Worm (Caenorhabditis elegans): Measurements from ENCODE around the gene C33D9.3.

Gene C33D9.3

ce11 chrIV:8793223-8793622, 515 bp upstream of the C33D9.3 start (continued):
- TF ChIP-seq jun-1 (tag; optimal IDR thresholded peaks at IDR 0.05) = no peak
- TF ChIP-seq nhr-41 (GFP tag; IDR thresholded peaks at IDR 0.05) = no peak
- TF ChIP-seq ZK546.5 (tag; optimal IDR thresholded peaks at IDR 0.05) = no peak
- peak in 1 of 2 experiments; percentile 52 for TF ChIP-seq mdl-1 (tag; optimal IDR thresholded peaks at IDR 0.05)
- no peak for TF ChIP-seq zag-1 (tag; optimal IDR thresholded peaks at IDR 0.05)
- no peak for TF ChIP-seq daf-19 (GFP tag; conservative IDR thresholded peaks at IDR 0.05)
- TF ChIP-seq nhr-48 (tag; optimal IDR thresholded peaks at IDR 0.05) = no peak
- no peak for TF ChIP-seq lin-13 (GFP tag; optimal IDR thresholded peaks at IDR 0.05)
- TF ChIP-seq T20F7.1 (GFP tag; optimal IDR thresholded peaks at IDR 0.05) = no peak
- no peak for TF ChIP-seq fkh-10 (GFP tag; optimal IDR thresholded peaks at IDR 0.05)
- TF ChIP-seq daf-16 (GFP tag; optimal IDR thresholded peaks at IDR 0.05) = no peak
- TF ChIP-seq daf-16 (tag; optimal IDR thresholded peaks at IDR 0.05) = peak; percentile 26
- no peak for TF ChIP-seq saeg-2 (GFP tag; IDR thresholded peaks at IDR 0.05)
- no peak for TF ChIP-seq mxl-2 (GFP tag; conservative IDR thresholded peaks at IDR 0.05)
- no peak for TF ChIP-seq Y105C5A.15 (GFP tag; IDR thresholded peaks at IDR 0.05)
- TF ChIP-seq ctbp-1 (GFP tag; IDR thresholded peaks at IDR 0.05) = no peak
- no peak for TF ChIP-seq egl-27 (tag; optimal IDR thresholded peaks at IDR 0.05)
- TF ChIP-seq ces-1 (GFP tag; optimal IDR thresholded peaks at IDR 0.05) = no peak
- TF ChIP-seq ceh-62 (tag; optimal IDR thresholded peaks at IDR 0.05) = no peak
- TF ChIP-seq dmd-6 (GFP tag; IDR thresholded peaks at IDR 0.05) = peak; percentile 71
- no peak for TF ChIP-seq lin-29 (GFP tag; IDR thresholded peaks at IDR 0.05)
- TF ChIP-seq cey-2 (tag; optimal IDR thresholded peaks at IDR 0.05; ENCODE audit: borderline replicate concordance, insufficient read depth) = no peak
- TF ChIP-seq zfp-3 (GFP tag; conservative IDR thresholded peaks at IDR 0.05) = no peak
- no peak for TF ChIP-seq lin-1 (GFP tag; IDR thresholded peaks at IDR 0.05)
- TF ChIP-seq egl-43 (GFP tag; IDR thresholded peaks at IDR 0.05) = no peak
- TF ChIP-seq mxl-3 (GFP tag; optimal IDR thresholded peaks at IDR 0.05) = peak; percentile 80
- no peak for TF ChIP-seq D1046.2 (GFP tag; IDR thresholded peaks at IDR 0.05)
- no peak for TF ChIP-seq lin-39 (tag; optimal IDR thresholded peaks at IDR 0.05)
- TF ChIP-seq nhr-111 (GFP tag; optimal IDR thresholded peaks at IDR 0.05) = no peak
- TF ChIP-seq nhr-10 (tag; optimal IDR thresholded peaks at IDR 0.05) = no peak

- TF ChIP-seq hlh-11 (tag; optimal IDR thresholded peaks at IDR 0.05) (no peak), skn-1 (tag; optimal IDR thresholded peaks at IDR 0.05) (no peak), nhr-76 (tag; optimal IDR thresholded peaks at IDR 0.05) (no peak), spr-1 (tag; optimal IDR thresholded peaks at IDR 0.05) (no peak), ceh-82 (tag; optimal IDR thresholded peaks at IDR 0.05) (no peak), ceh-62 (tag; optimal IDR thresholded peaks at IDR 0.05) (no peak), madf-5 (GFP tag; IDR thresholded peaks at IDR 0.05) (no peak), nhr-42 (GFP tag; IDR thresholded peaks at IDR 0.05) (no peak), nhr-237 (tag; optimal IDR thresholded peaks at IDR 0.05) (no peak), arid-1 (GFP tag; conservative IDR thresholded peaks at IDR 0.05) (no peak), unc-130 (GFP tag; optimal IDR thresholded peaks at IDR 0.05) (no peak), dve-1 (tag; optimal IDR thresholded peaks at IDR 0.05; ENCODE audit: insufficient read depth) (no peak), F49E8.2 (tag; optimal IDR thresholded peaks at IDR 0.05; ENCODE audit: borderline replicate concordance) (no peak), Y5F2A.4 (GFP tag; optimal IDR thresholded peaks at IDR 0.05) (no peak), T20F7.1 (GFP tag; optimal IDR thresholded peaks at IDR 0.05) (no peak), attf-4 (tag; optimal IDR thresholded peaks at IDR 0.05) (no peak), daf-19 (GFP tag; conservative IDR thresholded peaks at IDR 0.05) (no peak), hif-1 (tag; optimal IDR thresholded peaks at IDR 0.05) (no peak), ztf-11 (tag; optimal IDR thresholded peaks at IDR 0.05) (no peak)
Measured at ce11 chrIV:8790144-8790543, 2.6 kb downstream of the C33D9.3 start, which contains the start of gene sru-35. Gene sru-35 (minus strand): TSS chrIV:8790244.
